5 worm cellular contexts compared by ENCODE assay signal in the genomic region with DNA sequence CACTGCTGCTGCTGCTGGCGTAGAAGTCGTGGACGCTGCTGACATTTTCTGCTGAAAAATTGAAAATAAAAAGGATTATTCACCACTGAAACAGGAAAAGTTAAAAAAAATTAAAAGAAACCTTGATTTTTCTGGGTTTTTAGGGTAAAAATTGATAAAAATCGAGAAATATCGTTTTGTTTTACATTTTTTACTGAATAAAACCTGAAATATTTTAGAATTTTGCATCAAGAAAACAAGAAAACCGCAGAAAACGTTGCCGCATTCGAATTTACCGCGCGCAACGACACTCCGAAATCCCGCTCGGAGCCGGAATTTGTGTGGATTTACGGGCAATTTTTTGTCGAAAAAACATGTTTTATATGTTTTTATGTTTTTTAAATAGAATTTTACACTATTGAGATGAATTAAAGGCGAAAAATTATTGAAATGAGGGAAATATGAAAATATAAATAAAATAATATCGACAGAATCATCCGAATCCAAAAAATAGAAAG.
TF ChIP-seq lines count a peak whose summit lies in the region.

A gene (minus strand): TSS at position 51 of the 497 bp plus-strand sequence.

TF ChIP-seq in whole organism, L1 larva, 84 proteins besides CTCF, POLR2A, EP300 and RAD21 (continues in another document):
- peak; percentile 60 for TF ChIP-seq tbx-2 (tag; optimal IDR thresholded peaks at IDR 0.05; lab: Kevin White, UChicago)
- no peak for TF ChIP-seq nhr-84 (tag; optimal IDR thresholded peaks at IDR 0.05; lab: Kevin White, UChicago)
- TF ChIP-seq lin-39 (tag; optimal IDR thresholded peaks at IDR 0.05; lab: Kevin White, UChicago) = peak; percentile 40
- TF ChIP-seq elt-3 (tag; optimal IDR thresholded peaks at IDR 0.05; lab: Kevin White, UChicago) = peak in 3 of 6 experiments; percentile 15 to 70 (median 28)
- no peak for TF ChIP-seq nhr-11 (tag; optimal IDR thresholded peaks at IDR 0.05; lab: Kevin White, UChicago)
- peak; percentile 32 for TF ChIP-seq lin-13 (GFP tag; optimal IDR thresholded peaks at IDR 0.05; lab: Kevin White, UChicago)
- no peak for TF ChIP-seq efl-3 (GFP tag; optimal IDR thresholded peaks at IDR 0.05; lab: Kevin White, UChicago)
- TF ChIP-seq pax-3 (tag; optimal IDR thresholded peaks at IDR 0.05; lab: Kevin White, UChicago) = no peak
- no peak for TF ChIP-seq egl-27 (tag; optimal IDR thresholded peaks at IDR 0.05; lab: Kevin White, UChicago)
- TF ChIP-seq nhr-71 (tag; optimal IDR thresholded peaks at IDR 0.05; lab: Kevin White, UChicago) = peak; percentile 77
- peak; percentile 61 for TF ChIP-seq blmp-1 (tag; optimal IDR thresholded peaks at IDR 0.05; lab: Kevin White, UChicago)
- no peak for TF ChIP-seq zip-4 (GFP tag; optimal IDR thresholded peaks at IDR 0.05; lab: Kevin White, UChicago)
- peak; percentile 48 for TF ChIP-seq dsc-1 (tag; optimal IDR thresholded peaks at IDR 0.05; lab: Kevin White, UChicago)
- TF ChIP-seq ztf-11 (tag; optimal IDR thresholded peaks at IDR 0.05; lab: Kevin White, UChicago) = peak in 1 of 2 experiments; percentile 29
- peak; percentile 55 to 59 (median 57) for TF ChIP-seq ceh-82 (tag; optimal IDR thresholded peaks at IDR 0.05; lab: Kevin White, UChicago)
- no peak for TF ChIP-seq unc-62 (GFP tag; optimal IDR thresholded peaks at IDR 0.05; lab: Kevin White, UChicago)
- TF ChIP-seq lin-14 (GFP tag; optimal IDR thresholded peaks at IDR 0.05; lab: Kevin White, UChicago) = peak; percentile 86

TF ChIP-seq in whole organism, L3 larva, 47 proteins besides CTCF, POLR2A, EP300 and RAD21 (continues in another document):
- no peak for TF ChIP-seq unc-39 (tag; optimal IDR thresholded peaks at IDR 0.05; lab: Kevin White, UChicago)
- peak; percentile 30 for TF ChIP-seq pqm-1 (tag; optimal IDR thresholded peaks at IDR 0.05; lab: Kevin White, UChicago)
- TF ChIP-seq fkh-10 (GFP tag; optimal IDR thresholded peaks at IDR 0.05; lab: Kevin White, UChicago) = peak; percentile 15
- TF ChIP-seq egl-27 (tag; optimal IDR thresholded peaks at IDR 0.05; lab: Kevin White, UChicago) = no peak
- TF ChIP-seq ZK546.5 (tag; optimal IDR thresholded peaks at IDR 0.05; lab: Kevin White, UChicago) = no peak
- TF ChIP-seq aly-2 (tag; optimal IDR thresholded peaks at IDR 0.05; lab: Kevin White, UChicago) = no peak
- no peak for TF ChIP-seq ceh-9 (tag; optimal IDR thresholded peaks at IDR 0.05; lab: Kevin White, UChicago)
- TF ChIP-seq elt-1 (tag; optimal IDR thresholded peaks at IDR 0.05; lab: Kevin White, UChicago) = no peak
- no peak for TF ChIP-seq pha-4 (tag; optimal IDR thresholded peaks at IDR 0.05; lab: Kevin White, UChicago)
- TF ChIP-seq nhr-23 (tag; optimal IDR thresholded peaks at IDR 0.05; lab: Kevin White, UChicago) = peak; percentile 70
- TF ChIP-seq lin-15B (tag; optimal IDR thresholded peaks at IDR 0.05; lab: Kevin White, UChicago) = peak; percentile 83
- peak; percentile 56 for TF ChIP-seq egl-5 (tag; optimal IDR thresholded peaks at IDR 0.05; lab: Kevin White, UChicago)
- TF ChIP-seq eor-1 (tag; optimal IDR thresholded peaks at IDR 0.05; lab: Kevin White, UChicago) = no peak
- no peak for TF ChIP-seq mml-1 (tag; optimal IDR thresholded peaks at IDR 0.05; lab: Kevin White, UChicago)
- peak; percentile 37 for TF ChIP-seq nhr-25 (tag; optimal IDR thresholded peaks at IDR 0.05; lab: Kevin White, UChicago)
- no peak for TF ChIP-seq elt-3 (tag; optimal IDR thresholded peaks at IDR 0.05; lab: Kevin White, UChicago)
- TF ChIP-seq ceh-16 (tag; optimal IDR thresholded peaks at IDR 0.05; lab: Kevin White, UChicago) = no peak
- peak; percentile 59 for TF ChIP-seq snpc-4 (tag; optimal IDR thresholded peaks at IDR 0.05; lab: Kevin White, UChicago)

TF ChIP-seq in whole organism, early embryonic, 17 proteins besides CTCF, POLR2A, EP300 and RAD21:
- TF ChIP-seq F13C5.2 (tag; optimal IDR thresholded peaks at IDR 0.05; lab: Kevin White, UChicago) (peak; percentile 14), pes-1 (GFP tag; IDR thresholded peaks at IDR 0.05; lab: Robert Waterston, UW) (no peak), ceh-36 (tag; optimal IDR thresholded peaks at IDR 0.05; lab: Kevin White, UChicago) (no peak)
TF ChIP-seq in whole organism, early embryonic: peak in this region for 1.

TF ChIP-seq in whole organism, midembryonic, 9 proteins besides CTCF, POLR2A, EP300 and RAD21:
- TF ChIP-seq cog-1 (tag; optimal IDR thresholded peaks at IDR 0.05; lab: Kevin White, UChicago) (peak; percentile 38), ztf-29 (GFP tag; IDR thresholded peaks at IDR 0.05; lab: Robert Waterston, UW) (no peak)

TF ChIP-seq in whole organism, young adult, 124 proteins besides CTCF, POLR2A, EP300 and RAD21:
- peak; percentile 98 for TF ChIP-seq attf-3 (GFP tag; conservative IDR thresholded peaks at IDR 0.05; lab: Robert Waterston, UW)
- TF ChIP-seq mel-28 (tag; optimal IDR thresholded peaks at IDR 0.05; lab: Kevin White, UChicago; ENCODE audit: borderline replicate concordance) = no peak
- TF ChIP-seq madf-6 (GFP tag; IDR thresholded peaks at IDR 0.05; lab: Robert Waterston, UW) = peak; percentile 49; the same call in 1 of the 2 replicates
- TF ChIP-seq tbp1 (GFP tag; optimal IDR thresholded peaks at IDR 0.05; lab: Kevin White, UChicago) = no peak
- peak; percentile 22; the same call in 1 of the 2 replicates for TF ChIP-seq mcd-1 (GFP tag; IDR thresholded peaks at IDR 0.05; lab: Robert Waterston, UW)
- peak; percentile 77 for TF ChIP-seq F23B12.7 (tag; optimal IDR thresholded peaks at IDR 0.05; lab: Kevin White, UChicago; ENCODE audit: insufficient read depth)
- peak; percentile 84 for TF ChIP-seq dpl-1 (GFP tag; optimal IDR thresholded peaks at IDR 0.05; lab: Kevin White, UChicago)
- TF ChIP-seq nfyb-1 (GFP tag; IDR thresholded peaks at IDR 0.05; lab: Robert Waterston, UW) = no peak
- peak; percentile 7 for TF ChIP-seq snpc-3.4 (tag; optimal IDR thresholded peaks at IDR 0.05; lab: Kevin White, UChicago)
- peak; percentile 9 for TF ChIP-seq snpc-1.1 (tag; optimal IDR thresholded peaks at IDR 0.05; lab: Kevin White, UChicago; ENCODE audit: insufficient read depth)
- no peak for TF ChIP-seq Y56A3A.18 (GFP tag; IDR thresholded peaks at IDR 0.05; lab: Robert Waterston, UW)
- no peak for TF ChIP-seq nhr-179 (tag; optimal IDR thresholded peaks at IDR 0.05; lab: Kevin White, UChicago)
- no peak for TF ChIP-seq hsf-1 (GFP tag; IDR thresholded peaks at IDR 0.05; lab: Robert Waterston, UW)
- TF ChIP-seq lsl-1 (GFP tag; optimal IDR thresholded peaks at IDR 0.05; lab: Kevin White, UChicago) = peak; percentile 38
- no peak for TF ChIP-seq ceh-79 (tag; optimal IDR thresholded peaks at IDR 0.05; lab: Kevin White, UChicago)
- TF ChIP-seq pha-4 (tag; optimal IDR thresholded peaks at IDR 0.05; lab: Kevin White, UChicago) = peak; percentile 8
- TF ChIP-seq attf-5 (GFP tag; optimal IDR thresholded peaks at IDR 0.05; lab: Kevin White, UChicago) = peak; percentile 71
- peak; percentile 48 for TF ChIP-seq dox-1 (GFP tag; IDR thresholded peaks at IDR 0.05; lab: Robert Waterston, UW)
- no peak for TF ChIP-seq F49E8.2 (tag; optimal IDR thresholded peaks at IDR 0.05; lab: Kevin White, UChicago; ENCODE audit: insufficient read depth)
- 0 out of 2 replicates have a peak, but pooled peaks have one; percentile 8 for TF ChIP-seq zfh-2 (GFP tag; conservative IDR thresholded peaks at IDR 0.05; lab: Robert Waterston, UW)
- TF ChIP-seq nhr-90 (tag; optimal IDR thresholded peaks at IDR 0.05; lab: Kevin White, UChicago) = no peak
- TF ChIP-seq C17E4.6 (GFP tag; IDR thresholded peaks at IDR 0.05; lab: Robert Waterston, UW) = no peak
- TF ChIP-seq lin-54 (GFP tag; optimal IDR thresholded peaks at IDR 0.05; lab: Kevin White, UChicago) = peak; percentile 88
- no peak for TF ChIP-seq fkh-3 (tag; optimal IDR thresholded peaks at IDR 0.05; lab: Kevin White, UChicago)
- TF ChIP-seq lin-35 (GFP tag; optimal IDR thresholded peaks at IDR 0.05; lab: Kevin White, UChicago) = peak in 2 of 3 experiments; percentile 32 to 87
- no peak for TF ChIP-seq attf-6 (GFP tag; IDR thresholded peaks at IDR 0.05; lab: Robert Waterston, UW)
- TF ChIP-seq madf-8 (GFP tag; conservative IDR thresholded peaks at IDR 0.05; lab: Robert Waterston, UW) = peak; percentile 33; the same call in 1 of the 2 replicates
- TF ChIP-seq lag-1 (GFP tag; IDR thresholded peaks at IDR 0.05; lab: Robert Waterston, UW) = no peak
- TF ChIP-seq rcor-1 (GFP tag; IDR thresholded peaks at IDR 0.05; lab: Robert Waterston, UW) = 0 out of 2 replicates have a peak, but pooled peaks have one; percentile 9
- TF ChIP-seq lin-26 (GFP tag; IDR thresholded peaks at IDR 0.05; lab: Robert Waterston, UW) = no peak
- peak; percentile 80 for TF ChIP-seq efl-1 (GFP tag; optimal IDR thresholded peaks at IDR 0.05; lab: Kevin White, UChicago)
- TF ChIP-seq let-526 (GFP tag; IDR thresholded peaks at IDR 0.05; lab: Robert Waterston, UW) = no peak
- no peak for TF ChIP-seq let-607 (tag; optimal IDR thresholded peaks at IDR 0.05; lab: Kevin White, UChicago)
